Worm (Caenorhabditis elegans): Measurements from ENCODE around the gene his-41.

his-41 gene

DNA sequence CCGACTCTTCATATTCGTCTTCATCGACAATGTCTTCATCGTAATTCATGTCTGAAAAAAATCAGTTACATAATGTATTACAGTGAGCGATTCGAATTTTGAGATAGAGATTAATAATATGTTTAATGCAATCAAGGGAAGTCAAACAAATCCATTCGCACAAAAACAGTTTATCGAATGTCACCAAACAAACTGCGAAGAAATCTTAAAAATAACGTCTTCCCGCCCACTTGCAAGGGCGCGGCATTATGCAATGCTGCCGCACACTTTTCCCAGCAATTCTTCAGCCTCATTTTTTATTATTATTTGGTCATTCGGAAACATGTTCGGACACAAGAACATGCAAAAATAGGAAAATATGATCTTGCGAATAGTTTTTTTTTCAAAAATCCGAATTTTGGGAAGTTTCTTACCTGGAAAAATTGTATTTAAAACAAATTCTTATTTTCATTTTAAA is 1.1 kb upstream of the his-41 start, which contains the start of gene mdf-1:
TSS of gene mdf-1 (minus strand) at position 51 of the 457 bp plus-strand sequence.
- TF ChIP-seq K09A11.1 (tag; optimal IDR thresholded peaks at IDR 0.05; ENCODE audit: insufficient read depth), result peak; percentile 62
- TF ChIP-seq elt-4 (tag; optimal IDR thresholded peaks at IDR 0.05), result no peak
- no peak for TF ChIP-seq hlh-8 (tag; optimal IDR thresholded peaks at IDR 0.05)
- TF ChIP-seq ref-2 (tag; optimal IDR thresholded peaks at IDR 0.05), result peak; percentile 7
- TF ChIP-seq syd-9 (tag; optimal IDR thresholded peaks at IDR 0.05), result no peak
- no peak for TF ChIP-seq fkh-10 (GFP tag; optimal IDR thresholded peaks at IDR 0.05)
- no peak for TF ChIP-seq sox-2 (GFP tag; IDR thresholded peaks at IDR 0.05)
- TF ChIP-seq unc-42 (tag; optimal IDR thresholded peaks at IDR 0.05), result peak; percentile 25
- TF ChIP-seq nfya-1 (tag; optimal IDR thresholded peaks at IDR 0.05), result peak; percentile 69
- TF ChIP-seq sdc-2 (tag; optimal IDR thresholded peaks at IDR 0.05), result no peak
- no peak for TF ChIP-seq lin-11 (tag; optimal IDR thresholded peaks at IDR 0.05)
- peak; percentile 25 for TF ChIP-seq unc-86 (tag; optimal IDR thresholded peaks at IDR 0.05)
- TF ChIP-seq pqm-1 (tag; optimal IDR thresholded peaks at IDR 0.05), result no peak
- peak; percentile 6 for TF ChIP-seq ceh-2 (tag; optimal IDR thresholded peaks at IDR 0.05)
- no peak for TF ChIP-seq nhr-232 (tag; optimal IDR thresholded peaks at IDR 0.05)
- peak; percentile 50 for TF ChIP-seq ceh-14 (tag; optimal IDR thresholded peaks at IDR 0.05)
- no peak for TF ChIP-seq pha-4 (tag; optimal IDR thresholded peaks at IDR 0.05)
- no peak for TF ChIP-seq ttx-3 (tag; optimal IDR thresholded peaks at IDR 0.05)
- TF ChIP-seq tbx-7 (tag; optimal IDR thresholded peaks at IDR 0.05), result no peak
- TF ChIP-seq che-1 (tag; optimal IDR thresholded peaks at IDR 0.05), result peak; percentile 2
- no peak for TF ChIP-seq unc-55 (GFP tag; optimal IDR thresholded peaks at IDR 0.05)
- TF ChIP-seq C08G9.2 (tag; optimal IDR thresholded peaks at IDR 0.05), result no peak
- no peak for TF ChIP-seq hlh-13 (GFP tag; optimal IDR thresholded peaks at IDR 0.05)
- no peak for TF ChIP-seq npax-4 (tag; optimal IDR thresholded peaks at IDR 0.05)
- no peak for TF ChIP-seq mec-3 (tag; optimal IDR thresholded peaks at IDR 0.05; ENCODE audit: borderline replicate concordance)
- no peak for TF ChIP-seq ahr-1 (tag; optimal IDR thresholded peaks at IDR 0.05)
- no peak for TF ChIP-seq fkh-6 (tag; optimal IDR thresholded peaks at IDR 0.05)
- no peak for TF ChIP-seq pros-1 (tag; optimal IDR thresholded peaks at IDR 0.05)
- no peak for TF ChIP-seq ceh-30 (tag; optimal IDR thresholded peaks at IDR 0.05)
- TF ChIP-seq nhr-11 (tag; optimal IDR thresholded peaks at IDR 0.05), result no peak
- no peak for TF ChIP-seq ceh-48 (tag; optimal IDR thresholded peaks at IDR 0.05)
- peak; percentile 16 for TF ChIP-seq K02D7.2 (tag; optimal IDR thresholded peaks at IDR 0.05)
- no peak for TF ChIP-seq fax-1 (tag; optimal IDR thresholded peaks at IDR 0.05)
- TF ChIP-seq dmd-4 (tag; optimal IDR thresholded peaks at IDR 0.05; ENCODE audit: borderline replicate concordance), result no peak
- peak; percentile 21 for TF ChIP-seq pax-1 (tag; optimal IDR thresholded peaks at IDR 0.05)
- TF ChIP-seq odd-2 (tag; optimal IDR thresholded peaks at IDR 0.05), result no peak
- no peak for TF ChIP-seq dve-1 (tag; optimal IDR thresholded peaks at IDR 0.05)
- TF ChIP-seq pag-3 (tag; optimal IDR thresholded peaks at IDR 0.05; ENCODE audit: borderline replicate concordance), result no peak
- TF ChIP-seq ceh-9 (tag; optimal IDR thresholded peaks at IDR 0.05), result no peak
- TF ChIP-seq T23F11.4 (GFP tag; optimal IDR thresholded peaks at IDR 0.05), result no peak
- TF ChIP-seq unc-3 (GFP tag; conservative IDR thresholded peaks at IDR 0.05), result 0 out of 2 replicates have a peak, but pooled peaks have one; percentile 6
- no peak for TF ChIP-seq unc-3 (tag; optimal IDR thresholded peaks at IDR 0.05)
- no peak for TF ChIP-seq ceh-24 (tag; optimal IDR thresholded peaks at IDR 0.05)
- no peak for TF ChIP-seq C38D4.7 (GFP tag; optimal IDR thresholded peaks at IDR 0.05)
- no peak for TF ChIP-seq lim-6 (tag; optimal IDR thresholded peaks at IDR 0.05)
- TF ChIP-seq ceh-18 (tag; optimal IDR thresholded peaks at IDR 0.05), result peak; percentile 31
- TF ChIP-seq sox-4 (tag; optimal IDR thresholded peaks at IDR 0.05), result peak; percentile 22
- TF ChIP-seq gmeb-2 (tag; optimal IDR thresholded peaks at IDR 0.05), result no peak
- TF ChIP-seq ceh-19 (GFP tag; optimal IDR thresholded peaks at IDR 0.05), result no peak
- no peak for TF ChIP-seq pha-2 (tag; optimal IDR thresholded peaks at IDR 0.05)
- no peak for TF ChIP-seq ets-4 (tag; optimal IDR thresholded peaks at IDR 0.05)
- TF ChIP-seq hlh-30 (tag; optimal IDR thresholded peaks at IDR 0.05; ENCODE audit: insufficient read depth), result no peak
- TF ChIP-seq ztf-16 (tag; optimal IDR thresholded peaks at IDR 0.05), result no peak

All from whole organism, late embryonic.